Worm (Caenorhabditis elegans) whole organism, mixed stage, embryonic: Measurements from ENCODE around the gene nuo-4.

Source experiments
- M03D4.4 ChIP-seq: sonication (generic microtip); optimal IDR thresholded peaks from 2 replicates; lab custom pipeline; 2017; ENCODE audit warnings: mild to moderate bottlenecking, missing genetic modification characterization, missing compliant biosample characterization
- bed-3 ChIP-seq: fragments of 200-800 bp; sonication (Bioruptor generic); optimal IDR thresholded peaks from 3 replicates; lab custom pipeline; 2018; ENCODE audit warnings: mild to moderate bottlenecking, missing genetic modification characterization, moderate library complexity, missing compliant biosample characterization
- blmp-1 ChIP-seq: fragments of 150-350 bp; optimal IDR thresholded peaks from 2 replicates; lab custom pipeline; 2014; ENCODE audit warnings: missing biosample characterization, missing genetic modification characterization
- ceh-39 ChIP-seq: fragments of 150-350 bp; optimal IDR thresholded peaks from 2 replicates; lab custom pipeline; 2014; ENCODE audit warnings: missing biosample characterization, missing genetic modification characterization
- ceh-43 ChIP-seq: fragments of 200-800 bp; sonication (Bioruptor generic); optimal IDR thresholded peaks from 2 replicates; lab custom pipeline; 2018; ENCODE audit warnings: mild to moderate bottlenecking, missing genetic modification characterization, moderate library complexity, missing compliant biosample characterization
- ceh-83 ChIP-seq: fragments of 200-800 bp; sonication (Bioruptor generic); optimal IDR thresholded peaks from 2 replicates; lab custom pipeline; 2018; ENCODE audit warnings: mild to moderate bottlenecking, missing genetic modification characterization, missing compliant biosample characterization
- ces-1 ChIP-seq: fragments of 150-350 bp; optimal IDR thresholded peaks from 2 replicates; lab custom pipeline; 2014; ENCODE audit warnings: missing biosample characterization, missing genetic modification reagents, missing genetic modification characterization
- cnd-1 ChIP-seq: fragments of 200-800 bp; sonication (Bioruptor generic); optimal IDR thresholded peaks from 2 replicates; lab custom pipeline; 2018; ENCODE audit warnings: mild to moderate bottlenecking, missing genetic modification characterization, missing compliant biosample characterization
- drap-1 ChIP-seq: fragments of 200-800 bp; sonication (Bioruptor generic); optimal IDR thresholded peaks from 3 replicates; lab custom pipeline; 2018; ENCODE audit warnings: mild to moderate bottlenecking, missing genetic modification characterization, missing compliant biosample characterization
- elt-1 ChIP-seq: sonication (generic microtip); optimal IDR thresholded peaks from 2 replicates; lab custom pipeline; 2017; ENCODE audit warnings: missing genetic modification characterization, mild to moderate bottlenecking, missing compliant biosample characterization, antibody characterized with exemption, moderate library complexity, borderline replicate concordance; ENCODE audit not compliant: insufficient read depth
- elt-3 ChIP-seq: fragments of 150-350 bp; optimal IDR thresholded peaks from 2 replicates; lab custom pipeline; 2014; ENCODE audit warnings: missing biosample characterization, missing genetic modification characterization
- flh-1 ChIP-seq: fragments of 200-800 bp; sonication (Bioruptor generic); optimal IDR thresholded peaks from 2 replicates; lab custom pipeline; 2018; ENCODE audit warnings: mild to moderate bottlenecking, missing genetic modification characterization, moderate library complexity, missing compliant biosample characterization
- ham-2 ChIP-seq: fragments of 200-800 bp; sonication (Bioruptor generic); optimal IDR thresholded peaks from 2 replicates; lab custom pipeline; 2018; ENCODE audit warnings: mild to moderate bottlenecking, missing genetic modification characterization, missing compliant biosample characterization
- hlh-1 ChIP-seq: fragments of 150-350 bp; optimal IDR thresholded peaks from 2 replicates; lab custom pipeline; 2014; ENCODE audit warnings: missing biosample characterization, missing genetic modification reagents, missing genetic modification characterization
- lin-13 ChIP-seq: fragments of 150-350 bp; optimal IDR thresholded peaks from 2 replicates; lab custom pipeline; 2014; ENCODE audit warnings: missing biosample characterization, missing genetic modification characterization
- lsy-2 ChIP-seq: fragments of 150-350 bp; optimal IDR thresholded peaks from 2 replicates; lab custom pipeline; 2014; ENCODE audit warnings: missing biosample characterization, missing genetic modification characterization
- mab-5 ChIP-seq: fragments of 150-350 bp; optimal IDR thresholded peaks from 2 replicates; lab custom pipeline; 2014; ENCODE audit warnings: missing biosample characterization, missing genetic modification characterization
- mls-2 ChIP-seq: sonication (generic microtip); optimal IDR thresholded peaks from 2 replicates; lab custom pipeline; 2016; ENCODE audit warnings: mild to moderate bottlenecking, missing genetic modification characterization, moderate library complexity, missing compliant biosample characterization
- nhr-12 ChIP-seq: fragments of 150-350 bp; optimal IDR thresholded peaks from 2 replicates; lab custom pipeline; 2014; ENCODE audit warnings: missing biosample characterization, missing genetic modification characterization
- nhr-2 ChIP-seq: fragments of 150-350 bp; optimal IDR thresholded peaks from 2 replicates; lab custom pipeline; 2014; ENCODE audit warnings: missing biosample characterization, missing genetic modification characterization
- nhr-237 ChIP-seq: fragments of 150-350 bp; optimal IDR thresholded peaks from 2 replicates; lab custom pipeline; 2014; ENCODE audit warnings: missing biosample characterization, missing genetic modification characterization
- nhr-28 ChIP-seq: fragments of 150-350 bp; optimal IDR thresholded peaks from 2 replicates; lab custom pipeline; 2014; ENCODE audit warnings: missing biosample characterization, missing genetic modification characterization
- pha-4 ChIP-seq: fragments of 150-350 bp; optimal IDR thresholded peaks from 2 replicates; lab custom pipeline; 2018; ENCODE audit warnings: missing biosample characterization, missing genetic modification reagents, missing genetic modification characterization
- sem-2 ChIP-seq: fragments of 200-800 bp; sonication (Bioruptor generic); optimal IDR thresholded peaks from 2 replicates; lab custom pipeline; 2018; ENCODE audit warnings: mild to moderate bottlenecking, missing genetic modification characterization, missing compliant biosample characterization
- snpc-4 ChIP-seq: fragments of 150-350 bp; optimal IDR thresholded peaks from 2 replicates; lab custom pipeline; 2014; ENCODE audit warnings: missing biosample characterization, missing genetic modification characterization
- sptf-1 ChIP-seq: sonication (generic microtip); optimal IDR thresholded peaks from 2 replicates; lab custom pipeline; 2017; ENCODE audit warnings: mild to moderate bottlenecking, missing genetic modification characterization, moderate library complexity, missing compliant biosample characterization
- tbx-8 ChIP-seq: fragments of 200-800 bp; sonication (Bioruptor generic); optimal IDR thresholded peaks from 2 replicates; lab custom pipeline; 2018; ENCODE audit warnings: mild to moderate bottlenecking, missing genetic modification characterization, moderate library complexity, missing compliant biosample characterization
- unc-120 ChIP-seq: sonication (generic microtip); optimal IDR thresholded peaks from 2 replicates; lab custom pipeline; 2017; ENCODE audit warnings: missing genetic modification characterization, missing compliant biosample characterization; ENCODE audit not compliant: poor library complexity, severe bottlenecking
- unc-39 ChIP-seq: fragments of 150-350 bp; optimal IDR thresholded peaks from 2 replicates; lab custom pipeline; 2014; ENCODE audit warnings: missing biosample characterization, missing genetic modification characterization
- unc-62 ChIP-seq: fragments of 150-350 bp; optimal IDR thresholded peaks from 2 replicates; lab custom pipeline; 2014; ENCODE audit warnings: missing biosample characterization, missing genetic modification reagents, missing genetic modification characterization
- ztf-11 ChIP-seq: fragments of 150-350 bp; optimal IDR thresholded peaks from 2 replicates; lab custom pipeline; 2014; ENCODE audit warnings: missing biosample characterization, missing genetic modification characterization

Gene nuo-4

ce11 chrIII:7120477-7120876 lies 38.1 kb downstream of the nuo-4 start:
- TF ChIP-seq nhr-2 (tag; lab: Kevin White, UChicago): no peak
- no peak for TF ChIP-seq ceh-39 (tag; lab: Kevin White, UChicago)

- TF ChIP-seq nhr-12 (tag; lab: Kevin White, UChicago) (no peak), unc-39 (tag; lab: Kevin White, UChicago) (no peak), ces-1 (GFP tag; lab: Kevin White, UChicago) (peak; percentile 42), nhr-237 (tag; lab: Kevin White, UChicago) (peak; percentile 25), unc-62 (peak; percentile 70), unc-120 (tag; lab: Kevin White, UChicago) (peak; percentile 48), pha-4 (tag; lab: Kevin White, UChicago) (peak; percentile 45), elt-3 (tag; lab: Kevin White, UChicago) (no peak), lsy-2 (tag; lab: Kevin White, UChicago) (peak; percentile 25), nhr-2 (tag; lab: Kevin White, UChicago) (no peak)
- TF ChIP-seq, all 35 proteins: peak for 6
Measured at ce11 chrIII:7116615-7117252, 41.9 kb downstream of the nuo-4 start.

ce11 chrIII:7114952-7115488 lies 43.6 kb downstream of the nuo-4 start, which contains the start of gene nhr-10:
Gene nhr-10, minus strand, starts transcription at chrIII:7115438.
- TF ChIP-seq nhr-237 (tag; lab: Kevin White, UChicago): no peak
- no peak for TF ChIP-seq ces-1 (GFP tag; lab: Kevin White, UChicago)
- no peak for TF ChIP-seq elt-3 (tag; lab: Kevin White, UChicago)
- no peak for TF ChIP-seq M03D4.4 (tag; lab: Kevin White, UChicago)
- no peak for TF ChIP-seq nhr-28 (tag; lab: Kevin White, UChicago)
- TF ChIP-seq blmp-1 (tag; lab: Kevin White, UChicago): no peak
- no peak for TF ChIP-seq nhr-12 (tag; lab: Kevin White, UChicago)
- no peak for TF ChIP-seq ztf-11 (tag; lab: Kevin White, UChicago)
- TF ChIP-seq mab-5 (tag; lab: Kevin White, UChicago): no peak
- TF ChIP-seq sptf-1: no peak
- TF ChIP-seq elt-1 (tag; lab: Kevin White, UChicago): no peak
- TF ChIP-seq tbx-8 (GFP tag; lab: Kevin White, UChicago): no peak
- no peak for TF ChIP-seq nhr-2 (tag; lab: Kevin White, UChicago)
- no peak for TF ChIP-seq ceh-83 (GFP tag; lab: Kevin White, UChicago)
- TF ChIP-seq flh-1 (GFP tag; lab: Kevin White, UChicago): no peak
- TF ChIP-seq mls-2 (tag; lab: Kevin White, UChicago): no peak
- TF ChIP-seq unc-39 (tag; lab: Kevin White, UChicago): no peak
- no peak for TF ChIP-seq unc-62
- no peak for TF ChIP-seq sem-2

- TF ChIP-seq elt-1 (tag; lab: Kevin White, UChicago) (no peak), nhr-2 (tag; lab: Kevin White, UChicago) (no peak), ces-1 (GFP tag; lab: Kevin White, UChicago) (no peak), snpc-4 (tag; lab: Kevin White, UChicago) (no peak), drap-1 (GFP tag; lab: Kevin White, UChicago) (no peak), bed-3 (no peak), tbx-8 (GFP tag; lab: Kevin White, UChicago) (no peak), mls-2 (tag; lab: Kevin White, UChicago) (no peak)
Measured at ce11 chrIII:7112285-7112684, 46.3 kb downstream of the nuo-4 start.

ce11 chrIII:7111793-7112192 lies 46.8 kb downstream of the nuo-4 start, which contains the start of gene B0280.7:
Gene B0280.7, minus strand, starts transcription at chrIII:7111893.
- TF ChIP-seq snpc-4 (tag; lab: Kevin White, UChicago) (no peak), ceh-43 (GFP tag; lab: Kevin White, UChicago) (no peak), nhr-28 (tag; lab: Kevin White, UChicago) (no peak), cnd-1 (no peak), elt-3 (tag; lab: Kevin White, UChicago) (no peak), lin-13 (tag; lab: Kevin White, UChicago) (no peak), ham-2 (no peak), hlh-1 (tag; lab: Kevin White, UChicago) (no peak), ces-1 (GFP tag; lab: Kevin White, UChicago) (no peak), ceh-83 (GFP tag; lab: Kevin White, UChicago) (no peak)
